Fruit fly (Drosophila melanogaster) whole organism, pupa: Measurements from ENCODE around the gene CG6178.

ENCODE experiments used
- CG12605 ChIP-seq: fragments of 200-800 bp; sonication (Bioruptor generic); IDR thresholded peaks from 2 replicates; pipeline ENCODE4 v1.3.6; 2022; ENCODE audit warnings: missing biosample characterization, missing genetic modification characterization
- CG15710 ChIP-seq: fragments of 200-800 bp; sonication (Bioruptor generic); optimal IDR thresholded peaks from 2 replicates; lab custom pipeline; 2018; ENCODE audit warnings: missing biosample characterization, mild to moderate bottlenecking, missing genetic modification characterization, moderate library complexity
- CG17806 ChIP-seq: fragments of 200-800 bp; sonication (Bioruptor generic); optimal IDR thresholded peaks from 2 replicates; lab custom pipeline; 2018; ENCODE audit warnings: missing biosample characterization, mild to moderate bottlenecking, missing genetic modification characterization, moderate library complexity
- CG4496 ChIP-seq: fragments of 200-800 bp; sonication (Bioruptor generic); IDR thresholded peaks from 3 replicates; pipeline ENCODE4 v1.3.6; 2022; ENCODE audit warnings: missing biosample characterization, missing genetic modification characterization
- CG8159 ChIP-seq: fragments of 200-800 bp; sonication (Bioruptor generic); optimal IDR thresholded peaks from 3 replicates; lab custom pipeline; 2018; ENCODE audit warnings: missing biosample characterization, mild to moderate bottlenecking, missing genetic modification characterization, moderate library complexity
- D1 ChIP-seq: fragments of 200-800 bp; sonication (Bioruptor generic); optimal IDR thresholded peaks from 2 replicates; lab custom pipeline; 2018; ENCODE audit warnings: missing biosample characterization, mild to moderate bottlenecking, missing genetic modification characterization, moderate library complexity
- EcR ChIP-seq: fragments of 200-800 bp; sonication (Bioruptor generic); optimal IDR thresholded peaks from 3 replicates; lab custom pipeline; 2019; ENCODE audit warnings: missing biosample characterization, missing genetic modification characterization, mild to moderate bottlenecking, moderate library complexity, missing genetic modification reagents

DNA sequence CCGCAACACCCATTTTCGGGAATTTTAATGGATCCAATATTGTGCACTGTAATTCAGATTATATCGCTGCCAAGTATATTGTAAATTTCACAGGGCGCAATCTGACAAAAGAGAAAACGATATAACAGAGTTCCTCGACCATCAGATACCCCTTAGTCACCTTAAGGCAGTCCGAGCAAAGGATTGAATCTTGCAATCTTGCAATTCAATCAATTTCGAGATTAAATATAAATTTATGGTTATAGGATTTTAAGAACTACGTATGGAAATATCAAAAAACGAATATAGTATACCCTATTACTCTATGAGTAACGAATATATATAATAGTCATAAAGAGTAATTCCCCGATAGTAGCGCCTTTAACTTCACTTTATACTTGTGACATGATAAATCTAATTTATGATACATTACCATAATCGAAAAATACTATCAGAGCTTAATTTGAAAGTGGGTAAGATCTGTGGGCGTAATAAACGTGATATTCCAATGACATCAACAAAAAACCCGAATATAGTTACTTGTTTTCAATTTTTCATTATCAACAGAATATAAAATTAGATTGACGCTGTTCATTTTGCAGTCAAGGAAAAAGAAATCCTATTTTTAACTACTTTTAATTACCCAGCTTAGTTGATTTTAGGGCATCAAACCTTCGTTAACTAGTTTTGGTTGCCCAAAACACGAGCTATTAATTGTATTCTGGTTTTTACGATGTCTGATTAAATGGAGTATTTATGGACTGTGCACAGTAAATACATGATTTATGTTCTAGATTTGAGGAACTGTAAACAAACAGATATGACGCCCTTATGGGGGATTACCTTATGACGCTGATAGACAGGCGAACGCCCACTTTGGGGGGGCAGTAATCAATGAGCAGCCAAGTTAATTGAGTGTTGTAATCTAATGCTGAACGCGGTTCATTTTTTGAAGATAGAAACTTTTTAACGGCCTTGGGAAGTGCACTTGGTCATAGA is 13.4 kb upstream of the CG6178 start:
- no peak for TF ChIP-seq D1 (tag; lab: Kevin White, UChicago)
- TF ChIP-seq CG8159, result no peak
- no peak for TF ChIP-seq CG12605
- no peak for TF ChIP-seq CG15710 (tag; lab: Kevin White, UChicago)
- no peak for TF ChIP-seq EcR (GFP tag; lab: Kevin White, UChicago)
- TF ChIP-seq CG17806 (tag; lab: Kevin White, UChicago), result no peak
- TF ChIP-seq CG4496 (GFP tag; lab: Robert Waterston, UW), result no peak
